In the genomic region with DNA sequence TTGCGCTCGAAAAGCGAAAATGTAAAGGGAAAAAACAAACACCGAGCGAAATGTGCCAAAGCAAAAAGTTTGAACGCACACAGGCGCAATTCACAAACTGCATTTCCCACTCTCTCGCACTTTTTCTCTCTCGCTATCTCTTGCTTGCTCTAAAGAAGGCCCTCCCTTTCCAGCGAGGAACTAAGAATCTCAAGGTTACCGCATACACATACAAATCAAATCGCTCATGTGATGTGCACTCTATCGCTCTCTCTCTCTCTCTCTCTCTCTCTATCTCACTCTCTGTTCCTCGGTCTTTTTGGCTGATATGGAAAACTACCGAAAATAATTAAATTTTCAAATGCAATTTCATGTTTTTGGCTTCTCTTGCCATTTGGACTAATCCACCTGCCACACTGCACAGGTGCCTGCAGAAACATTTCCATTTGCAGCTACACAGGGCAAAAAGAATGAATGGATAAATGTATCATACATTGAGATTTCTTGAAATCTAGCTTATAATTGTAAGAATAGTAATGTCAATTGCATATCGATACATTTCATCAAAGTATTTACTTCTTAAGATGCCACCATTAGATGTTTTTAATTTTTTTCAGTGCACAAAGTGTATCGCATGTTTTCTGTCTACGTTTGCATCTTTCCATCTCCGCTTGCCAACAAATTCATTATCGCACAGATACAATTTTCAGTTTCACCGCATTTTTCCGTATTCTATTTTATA, we compare ENCODE assay signal across 6 fruit fly cellular contexts.
TF ChIP-seq lines count a peak whose summit lies in the region.

No protein-coding gene starts in this region.

- no peak for TF ChIP-seq CTCF in whole organism, embryonic (GFP tag; optimal IDR thresholded peaks at IDR 0.05; lab: Kevin White, UChicago)

TF ChIP-seq in whole organism, 6 proteins besides CTCF, POLR2A, EP300 and RAD21:
- TF ChIP-seq Dll (optimal IDR thresholded peaks at IDR 0.05; lab: Kevin White, UChicago): no peak
- peak; percentile 19 for TF ChIP-seq CG8478 (optimal IDR thresholded peaks at IDR 0.05; lab: Kevin White, UChicago)

TF ChIP-seq in whole organism, adult, 20 proteins besides CTCF, POLR2A, EP300 and RAD21 (continues in another document):
- TF ChIP-seq Clk (GFP tag; optimal IDR thresholded peaks at IDR 0.05; lab: Kevin White, UChicago): peak; percentile 97
- TF ChIP-seq toe (GFP tag; optimal IDR thresholded peaks at IDR 0.05; lab: Kevin White, UChicago): peak; percentile 97
- TF ChIP-seq CG7045 (GFP tag; optimal IDR thresholded peaks at IDR 0.05; lab: Kevin White, UChicago): peak; percentile 98
- TF ChIP-seq CG1620 (GFP tag; optimal IDR thresholded peaks at IDR 0.05; lab: Kevin White, UChicago): peak; percentile 85
- peak; percentile 99 for TF ChIP-seq CG12768 (GFP tag; optimal IDR thresholded peaks at IDR 0.05; lab: Kevin White, UChicago)
- TF ChIP-seq CG14711 (tag; optimal IDR thresholded peaks at IDR 0.05; lab: Kevin White, UChicago): peak; percentile 94
- TF ChIP-seq tj (GFP tag; optimal IDR thresholded peaks at IDR 0.05; lab: Kevin White, UChicago): peak; percentile 93
- TF ChIP-seq cnc (optimal IDR thresholded peaks at IDR 0.05; lab: Kevin White, UChicago): peak in 1 of 2 experiments; percentile 64
- peak; percentile 97 for TF ChIP-seq CG11617 (GFP tag; optimal IDR thresholded peaks at IDR 0.05; lab: Kevin White, UChicago)
- TF ChIP-seq ovo (GFP tag; optimal IDR thresholded peaks at IDR 0.05; lab: Kevin White, UChicago): peak; percentile 73
- peak; percentile 11 for TF ChIP-seq bab1 (GFP tag; optimal IDR thresholded peaks at IDR 0.05; lab: Kevin White, UChicago)
- TF ChIP-seq CG7101 (tag; optimal IDR thresholded peaks at IDR 0.05; lab: Kevin White, UChicago): peak; percentile 97
- peak; percentile 98 for TF ChIP-seq CG33017 (tag; optimal IDR thresholded peaks at IDR 0.05; lab: Kevin White, UChicago)
- peak; percentile 98 for TF ChIP-seq CG5204 (GFP tag; optimal IDR thresholded peaks at IDR 0.05; lab: Kevin White, UChicago)
- TF ChIP-seq Mnt (GFP tag; optimal IDR thresholded peaks at IDR 0.05; lab: Kevin White, UChicago): peak; percentile 75

TF ChIP-seq in whole organism, embryonic, 481 proteins besides CTCF, POLR2A, EP300 and RAD21 (continues in another document):
- TF ChIP-seq CG9727 (GFP tag; optimal IDR thresholded peaks at IDR 0.05; lab: Kevin White, UChicago) (peak; percentile 35), jing (GFP tag; optimal IDR thresholded peaks at IDR 0.05; lab: Kevin White, UChicago) (no peak), Meics (GFP tag; optimal IDR thresholded peaks at IDR 0.05; lab: Kevin White, UChicago) (peak; percentile 17), CG11504 (tag; optimal IDR thresholded peaks at IDR 0.05; lab: Kevin White, UChicago) (peak; percentile 64), chinmo (GFP tag; IDR thresholded peaks at IDR 0.05; lab: Robert Waterston, UW; ENCODE audit: partially characterized antibody) (peak; percentile 72; the same call in 2 of the 4 replicates), CG32767 (GFP tag; IDR thresholded peaks at IDR 0.05; lab: Robert Waterston, UW) (no peak), CG15269 (tag; optimal IDR thresholded peaks at IDR 0.05; lab: Kevin White, UChicago) (peak; percentile 7), jigr1 (GFP tag; IDR thresholded peaks at IDR 0.05; lab: Robert Waterston, UW) (no peak), pum (GFP tag; optimal IDR thresholded peaks at IDR 0.05; lab: Kevin White, UChicago) (peak; percentile 10), Xrp1 (GFP tag; IDR thresholded peaks at IDR 0.05; lab: Robert Waterston, UW) (0 out of 2 replicates have a peak, but pooled peaks have one; percentile 30), CG2712 (tag; optimal IDR thresholded peaks at IDR 0.05; lab: Kevin White, UChicago) (peak; percentile 45), phol (tag; optimal IDR thresholded peaks at IDR 0.05; lab: Kevin White, UChicago) (peak; percentile 42), PHDP (tag; optimal IDR thresholded peaks at IDR 0.05; lab: Kevin White, UChicago) (peak; percentile 21), Drgx (GFP tag; IDR thresholded peaks at IDR 0.05; lab: Robert Waterston, UW) (peak; percentile 86), CG10979 (tag; optimal IDR thresholded peaks at IDR 0.05; lab: Kevin White, UChicago) (peak; percentile 25)

TF ChIP-seq in whole organism, prepupa, 60 proteins besides CTCF, POLR2A, EP300 and RAD21 (continues in another document):
- TF ChIP-seq Lpt (GFP tag; optimal IDR thresholded peaks at IDR 0.05; lab: Kevin White, UChicago) (peak; percentile 37), CG9139 (GFP tag; optimal IDR thresholded peaks at IDR 0.05; lab: Kevin White, UChicago) (peak; percentile 11), Hr38 (GFP tag; optimal IDR thresholded peaks at IDR 0.05; lab: Kevin White, UChicago) (peak; percentile 8), ss (GFP tag; optimal IDR thresholded peaks at IDR 0.05; lab: Kevin White, UChicago) (peak in 1 of 2 experiments; percentile 17), CG6276 (GFP tag; optimal IDR thresholded peaks at IDR 0.05; lab: Kevin White, UChicago) (peak; percentile 36), CG34406 (GFP tag; optimal IDR thresholded peaks at IDR 0.05; lab: Kevin White, UChicago) (peak; percentile 43), Blimp-1 (GFP tag; optimal IDR thresholded peaks at IDR 0.05; lab: Kevin White, UChicago) (peak; percentile 32), dsx (GFP tag; optimal IDR thresholded peaks at IDR 0.05; lab: Kevin White, UChicago; ENCODE audit: poor library complexity, severe bottlenecking) (peak; percentile 1), salr (GFP tag; optimal IDR thresholded peaks at IDR 0.05; lab: Kevin White, UChicago) (peak; percentile 17 to 51), Sox102F (GFP tag; optimal IDR thresholded peaks at IDR 0.05; lab: Kevin White, UChicago) (peak; percentile 26), CG32006 (GFP tag; optimal IDR thresholded peaks at IDR 0.05; lab: Kevin White, UChicago) (peak; percentile 81), vri (GFP tag; optimal IDR thresholded peaks at IDR 0.05; lab: Kevin White, UChicago) (peak; percentile 50), svp (GFP tag; lab: Kevin White, UChicago) (peak; percentile 23), acj6 (GFP tag; optimal IDR thresholded peaks at IDR 0.05; lab: Kevin White, UChicago) (peak; percentile 71), esn (GFP tag; optimal IDR thresholded peaks at IDR 0.05; lab: Kevin White, UChicago) (peak; percentile 61), CG11902 (GFP tag; optimal IDR thresholded peaks at IDR 0.05; lab: Kevin White, UChicago) (no peak), Gug (GFP tag; IDR thresholded peaks at IDR 0.05; lab: Robert Waterston, UW) (peak; percentile 78)

TF ChIP-seq in whole organism, pupa, 21 proteins besides CTCF, POLR2A, EP300 and RAD21 (continues in another document):
- TF ChIP-seq Ets98B (GFP tag; IDR thresholded peaks at IDR 0.05; lab: Robert Waterston, UW) (peak; percentile 85), rn (GFP tag; IDR thresholded peaks at IDR 0.05; lab: Robert Waterston, UW) (peak; percentile 54; the same call in 1 of the 2 replicates), EcR (GFP tag; optimal IDR thresholded peaks at IDR 0.05; lab: Kevin White, UChicago) (peak; percentile 32), CG9948 (tag; optimal IDR thresholded peaks at IDR 0.05; lab: Kevin White, UChicago) (peak; percentile 81), Pif1A (GFP tag; optimal IDR thresholded peaks at IDR 0.05; lab: Kevin White, UChicago) (peak; percentile 66), gl (tag; optimal IDR thresholded peaks at IDR 0.05; lab: Kevin White, UChicago) (peak; percentile 37), CG4496 (GFP tag; IDR thresholded peaks at IDR 0.05; lab: Robert Waterston, UW) (peak; percentile 87), CG15710 (tag; optimal IDR thresholded peaks at IDR 0.05; lab: Kevin White, UChicago) (peak; percentile 70), Pif1B (GFP tag; optimal IDR thresholded peaks at IDR 0.05; lab: Kevin White, UChicago) (peak; percentile 29), CG10348 (GFP tag; IDR thresholded peaks at IDR 0.05; lab: Robert Waterston, UW) (peak; percentile 57), fd96Ca (GFP tag; IDR thresholded peaks at IDR 0.05; lab: Robert Waterston, UW) (no peak), CG34367 (tag; optimal IDR thresholded peaks at IDR 0.05; lab: Kevin White, UChicago) (peak; percentile 78), CG14655 (GFP tag; optimal IDR thresholded peaks at IDR 0.05; lab: Kevin White, UChicago) (peak; percentile 54), CG17806 (tag; optimal IDR thresholded peaks at IDR 0.05; lab: Kevin White, UChicago) (peak; percentile 81), CG13204 (GFP tag; optimal IDR thresholded peaks at IDR 0.05; lab: Kevin White, UChicago) (no peak), CG8159 (tag; optimal IDR thresholded peaks at IDR 0.05; lab: Kevin White, UChicago) (peak; percentile 71), CG8301 (tag; optimal IDR thresholded peaks at IDR 0.05; lab: Kevin White, UChicago) (peak; percentile 64), D1 (tag; optimal IDR thresholded peaks at IDR 0.05; lab: Kevin White, UChicago) (no peak)

TF ChIP-seq in whole organism, wandering third instar larva, 38 proteins besides CTCF, POLR2A, EP300 and RAD21 (continues in another document):
- TF ChIP-seq dsf (GFP tag; optimal IDR thresholded peaks at IDR 0.05; lab: Kevin White, UChicago; ENCODE audit: borderline replicate concordance) (peak; percentile 29), sv (GFP tag; optimal IDR thresholded peaks at IDR 0.05; lab: Kevin White, UChicago) (no peak), lola (GFP tag; optimal IDR thresholded peaks at IDR 0.05; lab: Kevin White, UChicago) (no peak), usp (GFP tag; optimal IDR thresholded peaks at IDR 0.05; lab: Kevin White, UChicago) (no peak), N (GFP tag; optimal IDR thresholded peaks at IDR 0.05; lab: Kevin White, UChicago) (peak; percentile 24), br (GFP tag; optimal IDR thresholded peaks at IDR 0.05; lab: Kevin White, UChicago) (peak; percentile 52), Dif (GFP tag; optimal IDR thresholded peaks at IDR 0.05; lab: Kevin White, UChicago; ENCODE audit: partially characterized antibody) (peak; percentile 32), ey (GFP tag; optimal IDR thresholded peaks at IDR 0.05; lab: Kevin White, UChicago) (peak; percentile 79), tai (GFP tag; optimal IDR thresholded peaks at IDR 0.05; lab: Kevin White, UChicago) (peak; percentile 53), CG32264 (GFP tag; optimal IDR thresholded peaks at IDR 0.05; lab: Kevin White, UChicago) (no peak), Myc (optimal IDR thresholded peaks at IDR 0.05; lab: Kevin White, UChicago) (no peak), pan (optimal IDR thresholded peaks at IDR 0.05; lab: Kevin White, UChicago) (no peak), Mio (GFP tag; optimal IDR thresholded peaks at IDR 0.05; lab: Kevin White, UChicago) (no peak), CrebA (GFP tag; optimal IDR thresholded peaks at IDR 0.05; lab: Kevin White, UChicago; ENCODE audit: borderline replicate concordance) (no peak), psq (GFP tag; optimal IDR thresholded peaks at IDR 0.05; lab: Kevin White, UChicago) (peak; percentile 38), brk (GFP tag; optimal IDR thresholded peaks at IDR 0.05; lab: Kevin White, UChicago) (peak; percentile 24), OdsH (GFP tag; optimal IDR thresholded peaks at IDR 0.05; lab: Kevin White, UChicago) (peak; percentile 66), Dfd (GFP tag; optimal IDR thresholded peaks at IDR 0.05; lab: Kevin White, UChicago) (no peak), Jra (GFP tag; optimal IDR thresholded peaks at IDR 0.05; lab: Kevin White, UChicago) (peak; percentile 57), foxo (GFP tag; optimal IDR thresholded peaks at IDR 0.05; lab: Kevin White, UChicago) (peak in 1 of 2 experiments; percentile 75)
